Fruit fly (Drosophila melanogaster) whole organism, embryonic: ENCODE measurements around the gene TTLL5.

Experiments used
- Awh ChIP-seq: fragments of 200-800 bp; sonication (Bioruptor generic); IDR thresholded peaks from 2 replicates; pipeline ENCODE4, ENCODE4 v1.3.6; 2022; ENCODE audit warnings: missing biosample characterization, missing genetic modification characterization
- BtbVII ChIP-seq: fragments of 200-800 bp; sonication (Bioruptor generic); optimal IDR thresholded peaks from 3 replicates; lab custom pipeline; 2017; ENCODE audit warnings: missing biosample characterization, mild to moderate bottlenecking, missing genetic modification characterization
- CG10147 ChIP-seq: fragments of 200-800 bp; sonication (Bioruptor generic); optimal IDR thresholded peaks from 2 replicates; lab custom pipeline; 2019; ENCODE audit warnings: missing biosample characterization, mild to moderate bottlenecking, missing genetic modification characterization, moderate library complexity
- CG1024 ChIP-seq: fragments of 200-800 bp; sonication (Bioruptor generic); IDR thresholded peaks from 2 replicates; pipeline ENCODE4 v1.3.6; 2022; ENCODE audit warnings: missing biosample characterization, missing genetic modification characterization
- CG11398 ChIP-seq: fragments of 200-800 bp; sonication (Bioruptor generic); optimal IDR thresholded peaks from 2 replicates; lab custom pipeline; 2016; ENCODE audit warnings: missing biosample characterization, missing genetic modification characterization
- CG13424 ChIP-seq: fragments of 200-800 bp; sonication (Bioruptor generic); optimal IDR thresholded peaks from 2 replicates; lab custom pipeline; 2019; ENCODE audit warnings: missing biosample characterization, mild to moderate bottlenecking, missing genetic modification characterization, moderate library complexity
- CG14050 ChIP-seq: fragments of 200-800 bp; sonication (Bioruptor generic); IDR thresholded peaks from 3 replicates; pipeline ENCODE4 v1.3.6; 2022; ENCODE audit warnings: missing biosample characterization, missing genetic modification characterization
- CG15269 ChIP-seq: fragments of 200-800 bp; sonication (Bioruptor generic); optimal IDR thresholded peaks from 2 replicates; lab custom pipeline; 2018; ENCODE audit warnings: missing biosample characterization, mild to moderate bottlenecking, missing genetic modification characterization, moderate library complexity
- CG1602 ChIP-seq: fragments of 200-800 bp; sonication (Bioruptor generic); optimal IDR thresholded peaks from 3 replicates; lab custom pipeline; 2016; ENCODE audit warnings: missing biosample characterization, missing genetic modification characterization
- CG18764 ChIP-seq: fragments of 200-800 bp; sonication (Bioruptor generic); optimal IDR thresholded peaks from 3 replicates; lab custom pipeline; 2016; ENCODE audit warnings: missing biosample characterization, missing genetic modification characterization
- CG30403 ChIP-seq: fragments of 200-800 bp; sonication (Bioruptor generic); optimal IDR thresholded peaks from 3 replicates; lab custom pipeline; 2016; ENCODE audit warnings: missing biosample characterization, missing genetic modification characterization
- CG3065 ChIP-seq: fragments of 200-800 bp; sonication (Bioruptor generic); optimal IDR thresholded peaks from 2 replicates; lab custom pipeline; 2016; ENCODE audit warnings: missing biosample characterization, missing genetic modification characterization
- CG31388 ChIP-seq: fragments of 200-800 bp; sonication (Bioruptor generic); optimal IDR thresholded peaks from 2 replicates; lab custom pipeline; 2016; ENCODE audit warnings: missing biosample characterization, missing genetic modification characterization
- CG31441 ChIP-seq: fragments of 200-800 bp; sonication (Bioruptor generic); IDR thresholded peaks from 2 replicates; pipeline ENCODE4 v1.3.6; 2022; ENCODE audit warnings: missing biosample characterization, missing genetic modification characterization
- CG32767 ChIP-seq: fragments of 200-800 bp; sonication (Bioruptor generic); IDR thresholded peaks from 2 replicates; pipeline ENCODE4 v1.3.6; 2022; ENCODE audit warnings: missing biosample characterization, missing genetic modification characterization
- CG6654 ChIP-seq: fragments of 200-800 bp; sonication (Bioruptor generic); optimal IDR thresholded peaks from 2 replicates; lab custom pipeline; 2017; ENCODE audit warnings: missing biosample characterization, mild to moderate bottlenecking, missing genetic modification characterization
- CG6689 ChIP-seq: fragments of 200-800 bp; sonication (Bioruptor generic); IDR thresholded peaks from 2 replicates; pipeline ENCODE4 v1.3.6; 2022; ENCODE audit warnings: missing biosample characterization, missing genetic modification characterization
- CG6854 ChIP-seq: fragments of 200-800 bp; sonication (Bioruptor generic); optimal IDR thresholded peaks from 3 replicates; lab custom pipeline; 2017; ENCODE audit warnings: missing biosample characterization, mild to moderate bottlenecking, missing genetic modification characterization
- CG7745 ChIP-seq: fragments of 200-800 bp; sonication (Bioruptor generic); optimal IDR thresholded peaks from 2 replicates; lab custom pipeline; 2018; ENCODE audit warnings: missing biosample characterization, mild to moderate bottlenecking, missing genetic modification characterization, moderate library complexity
- CG7839 ChIP-seq: fragments of 200-800 bp; sonication (Bioruptor generic); optimal IDR thresholded peaks from 3 replicates; lab custom pipeline; 2018; ENCODE audit warnings: missing biosample characterization, mild to moderate bottlenecking, missing genetic modification characterization, moderate library complexity
- CG7928 ChIP-seq: fragments of 200-800 bp; sonication (Bioruptor generic); optimal IDR thresholded peaks from 2 replicates; lab custom pipeline; 2017; ENCODE audit warnings: missing biosample characterization, mild to moderate bottlenecking, missing genetic modification characterization
- CG9727 ChIP-seq: fragments of 200-800 bp; sonication (Bioruptor generic); optimal IDR thresholded peaks from 3 replicates; lab custom pipeline; 2017; ENCODE audit warnings: missing biosample characterization, mild to moderate bottlenecking, missing genetic modification characterization
- Dad ChIP-seq: fragments of 200-800 bp; sonication (Bioruptor generic); optimal IDR thresholded peaks from 3 replicates; lab custom pipeline; 2016; ENCODE audit warnings: missing biosample characterization, missing genetic modification characterization
- Dfd ChIP-seq, 2 experiments: fragments of >200 bp; optimal IDR thresholded peaks; 2 replicates each; lab custom pipeline; 2017; ENCODE audit warnings: missing biosample characterization in 2 of 2, missing genetic modification characterization in 2 of 2
- Gsc ChIP-seq: fragments of 200-800 bp; sonication (Bioruptor generic); IDR thresholded peaks from 2 replicates; pipeline ENCODE4 v1.3.6; 2022; ENCODE audit warnings: missing biosample characterization, missing genetic modification characterization
- H2.0 ChIP-seq: fragments of 200-800 bp; sonication (Bioruptor generic); IDR thresholded peaks from 2 replicates; pipeline ENCODE4 v1.3.6; 2022; ENCODE audit warnings: missing biosample characterization, missing genetic modification characterization
- Hsf ChIP-seq: fragments of 200-800 bp; sonication (Bioruptor generic); optimal IDR thresholded peaks from 3 replicates; lab custom pipeline; 2016; ENCODE audit warnings: missing biosample characterization, missing genetic modification characterization
- MBD-R2 ChIP-seq: fragments of 200-800 bp; sonication (Bioruptor generic); IDR thresholded peaks from 2 replicates; pipeline ENCODE4 v1.3.6; 2022; ENCODE audit warnings: missing biosample characterization, missing genetic modification characterization
- Mad ChIP-seq: fragments of 200-800 bp; sonication (Bioruptor generic); optimal IDR thresholded peaks from 2 replicates; lab custom pipeline; 2016; ENCODE audit warnings: missing biosample characterization, missing genetic modification characterization
- Max ChIP-seq: fragments of 200-800 bp; sonication (Bioruptor generic); optimal IDR thresholded peaks from 2 replicates; lab custom pipeline; 2016; ENCODE audit warnings: missing biosample characterization, mild to moderate bottlenecking, missing genetic modification characterization
- Poxn ChIP-seq: fragments of 200-800 bp; sonication (Bioruptor generic); IDR thresholded peaks from 2 replicates; pipeline ENCODE4 v1.3.6; 2022; ENCODE audit warnings: missing biosample characterization, missing genetic modification characterization
- ac ChIP-seq: fragments of 200-800 bp; sonication (Bioruptor generic); optimal IDR thresholded peaks from 3 replicates; lab custom pipeline; 2017; ENCODE audit warnings: missing biosample characterization, mild to moderate bottlenecking, missing genetic modification characterization
- chn ChIP-seq: fragments of 200-800 bp; sonication (Bioruptor generic); optimal IDR thresholded peaks from 2 replicates; lab custom pipeline; 2016; ENCODE audit warnings: missing biosample characterization, missing genetic modification characterization
- ci ChIP-seq: fragments of 200-800 bp; sonication (Bioruptor generic); IDR thresholded peaks from 3 replicates; pipeline ENCODE4 v1.3.6; 2022; ENCODE audit warnings: missing biosample characterization, missing genetic modification characterization
- eyg ChIP-seq: fragments of 200-800 bp; sonication (Bioruptor generic); optimal IDR thresholded peaks from 3 replicates; lab custom pipeline; 2016; ENCODE audit warnings: missing biosample characterization, missing genetic modification characterization
- fd3F ChIP-seq: fragments of 200-800 bp; sonication (Bioruptor generic); optimal IDR thresholded peaks from 2 replicates; lab custom pipeline; 2018; ENCODE audit warnings: missing biosample characterization, mild to moderate bottlenecking, missing genetic modification characterization, moderate library complexity
- ftz-f1 ChIP-seq: fragments of 200-800 bp; sonication (Bioruptor generic); optimal IDR thresholded peaks from 2 replicates; lab custom pipeline; 2016; ENCODE audit warnings: missing biosample characterization, missing genetic modification characterization
- her ChIP-seq: fragments of 200-800 bp; sonication (Bioruptor generic); optimal IDR thresholded peaks from 2 replicates; lab custom pipeline; 2016; ENCODE audit warnings: missing biosample characterization, missing genetic modification characterization
- kay ChIP-seq: fragments of 200-800 bp; sonication (Bioruptor generic); optimal IDR thresholded peaks from 2 replicates; lab custom pipeline; 2016; ENCODE audit warnings: missing biosample characterization, missing genetic modification characterization
- lov ChIP-seq, 2 experiments: fragments of 200-800 bp in 1 of 2; fragments of >200 bp in 1 of 2; sonication (Bioruptor generic) in 1 of 2; IDR thresholded peaks in 1 of 2; optimal IDR thresholded peaks in 1 of 2; 2 replicates in 1 of 2; 3 replicates in 1 of 2; pipeline versions ENCODE4 v1.3.6 to Lab custom; 2017 to 2022; ENCODE audit warnings: missing biosample characterization in 1 of 2, missing genetic modification characterization in 1 of 2
- luna ChIP-seq: fragments of 200-800 bp; sonication (Bioruptor generic); optimal IDR thresholded peaks from 2 replicates; lab custom pipeline; 2016; ENCODE audit warnings: missing biosample characterization, missing genetic modification characterization
- maf-S ChIP-seq: fragments of 200-800 bp; sonication (Bioruptor generic); optimal IDR thresholded peaks from 2 replicates; lab custom pipeline; 2016; ENCODE audit warnings: missing biosample characterization, missing genetic modification characterization
- oc ChIP-seq: fragments of 200-800 bp; sonication (Bioruptor generic); optimal IDR thresholded peaks from 2 replicates; lab custom pipeline; 2018; ENCODE audit warnings: missing biosample characterization, mild to moderate bottlenecking, missing genetic modification characterization, moderate library complexity
- otp ChIP-seq: fragments of 200-800 bp; sonication (Bioruptor generic); IDR thresholded peaks from 3 replicates; pipeline ENCODE4, ENCODE4 v1.3.6; 2022; ENCODE audit warnings: missing biosample characterization, missing genetic modification characterization
- pzg ChIP-seq: fragments of 200-800 bp; sonication (Bioruptor generic); optimal IDR thresholded peaks from 3 replicates; lab custom pipeline; 2018; ENCODE audit warnings: missing biosample characterization, mild to moderate bottlenecking, missing genetic modification characterization, moderate library complexity
- sd ChIP-seq: fragments of 200-800 bp; sonication (Bioruptor generic); optimal IDR thresholded peaks from 3 replicates; lab custom pipeline; 2018; ENCODE audit warnings: missing biosample characterization, mild to moderate bottlenecking, missing genetic modification characterization, moderate library complexity
- ssp ChIP-seq: fragments of 200-800 bp; sonication (Bioruptor generic); IDR thresholded peaks from 2 replicates; pipeline ENCODE4 v1.3.6; 2022; ENCODE audit warnings: missing biosample characterization, missing genetic modification characterization
- tio ChIP-seq: fragments of 200-800 bp; sonication (Bioruptor generic); optimal IDR thresholded peaks from 2 replicates; lab custom pipeline; 2017; ENCODE audit warnings: missing biosample characterization, missing genetic modification characterization, inconsistent platforms
- trem ChIP-seq: fragments of 200-800 bp; optimal IDR thresholded peaks from 3 replicates; lab custom pipeline; 2019; ENCODE audit warnings: missing biosample characterization, mild to moderate bottlenecking, missing genetic modification characterization, moderate library complexity
- ttk ChIP-seq: fragments of 200-800 bp; sonication (Bioruptor generic); IDR thresholded peaks from 2 replicates; pipeline ENCODE4 v2.1.2; 2022; ENCODE audit warnings: missing biosample characterization, missing genetic modification characterization
- tup ChIP-seq: fragments of 200-800 bp; sonication (Bioruptor generic); optimal IDR thresholded peaks from 2 replicates; lab custom pipeline; 2016; ENCODE audit warnings: missing biosample characterization, mild to moderate bottlenecking, missing genetic modification characterization, moderate library complexity
- unc-4 ChIP-seq: fragments of 200-800 bp; sonication (Bioruptor generic); IDR thresholded peaks from 2 replicates; pipeline ENCODE4 v1.3.6; 2022; ENCODE audit warnings: missing biosample characterization, missing genetic modification characterization; ENCODE audit not compliant: partially characterized antibody

TTLL5 gene

DNA sequence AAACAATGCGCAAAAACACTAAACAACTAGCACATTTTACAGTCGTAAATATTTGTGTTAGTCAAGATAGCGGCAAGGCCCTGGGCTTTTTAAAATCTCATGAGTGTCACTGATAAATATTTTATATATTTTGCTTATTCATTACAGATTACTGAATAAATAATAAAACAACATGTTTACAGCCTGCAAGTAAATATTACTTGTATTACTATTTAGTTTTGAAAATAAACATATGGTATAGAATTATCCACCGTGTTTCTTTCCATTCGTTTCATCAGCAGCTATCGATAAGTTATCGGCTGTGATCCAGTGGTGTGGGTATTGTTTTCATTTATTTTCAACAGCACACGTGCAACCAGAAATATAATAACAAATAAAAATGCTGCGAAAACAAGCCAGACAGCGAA lies 48.2 kb downstream of the TTLL5 start, which contains the start of the genes shams and CG11920 (continued):
- TF ChIP-seq Max (GFP tag; lab: Kevin White, UChicago), result peak; percentile 68
- no peak for TF ChIP-seq Dad (GFP tag; lab: Kevin White, UChicago)
- no peak for TF ChIP-seq Hsf (GFP tag; lab: Kevin White, UChicago)
- no peak for TF ChIP-seq luna (GFP tag; lab: Kevin White, UChicago)
- TF ChIP-seq MBD-R2 (GFP tag; lab: Robert Waterston, UW), result peak; percentile 62; the same call in 1 of the 2 replicates
- TF ChIP-seq pzg (GFP tag; lab: Kevin White, UChicago), result peak; percentile 47
- TF ChIP-seq CG11398 (GFP tag; lab: Kevin White, UChicago), result no peak
- TF ChIP-seq Dfd (GFP tag; optimal IDR thresholded peaks at IDR 0.05; lab: Kevin White, UChicago), result no peak
- TF ChIP-seq her (GFP tag; lab: Kevin White, UChicago), result no peak
- peak; percentile 29 for TF ChIP-seq CG30403 (GFP tag; lab: Kevin White, UChicago)
- TF ChIP-seq trem (tag; lab: Kevin White, UChicago), result peak; percentile 84
- no peak for TF ChIP-seq ttk (GFP tag; lab: Robert Waterston, UW)
- TF ChIP-seq CG7839 (tag; lab: Kevin White, UChicago), result no peak
- TF ChIP-seq ci (GFP tag; lab: Robert Waterston, UW), result no peak
- no peak for TF ChIP-seq eyg (GFP tag; lab: Kevin White, UChicago)
- no peak for TF ChIP-seq CG18764 (GFP tag; lab: Kevin White, UChicago)
- TF ChIP-seq kay (GFP tag; lab: Kevin White, UChicago), result no peak
- no peak for TF ChIP-seq Mad (GFP tag; lab: Kevin White, UChicago)
- no peak for TF ChIP-seq tup (GFP tag; lab: Kevin White, UChicago)
- TF ChIP-seq CG7928 (GFP tag; lab: Kevin White, UChicago), result no peak
- TF ChIP-seq ftz-f1, result no peak
- TF ChIP-seq CG9727 (GFP tag; lab: Kevin White, UChicago), result no peak
- no peak for TF ChIP-seq CG10147 (GFP tag; lab: Kevin White, UChicago)
- no peak for TF ChIP-seq Poxn
- no peak for TF ChIP-seq CG6654 (GFP tag; lab: Kevin White, UChicago)
- no peak for TF ChIP-seq Awh (GFP tag; lab: Robert Waterston, UW)
- peak; percentile 12 for TF ChIP-seq CG13424 (tag; lab: Kevin White, UChicago)
- TF ChIP-seq ssp (GFP tag; lab: Robert Waterston, UW), result no peak
- TF ChIP-seq CG6854 (GFP tag; lab: Kevin White, UChicago), result no peak
- no peak for TF ChIP-seq CG1602 (GFP tag; lab: Kevin White, UChicago)
- TF ChIP-seq H2.0 (GFP tag; lab: Robert Waterston, UW), result no peak
- no peak for TF ChIP-seq BtbVII (GFP tag; lab: Kevin White, UChicago)
- no peak for TF ChIP-seq CG14050 (GFP tag; lab: Robert Waterston, UW)
- no peak for TF ChIP-seq maf-S (GFP tag; lab: Kevin White, UChicago)
- TF ChIP-seq chn (GFP tag; lab: Kevin White, UChicago), result no peak
- TF ChIP-seq oc (tag; lab: Kevin White, UChicago), result no peak
- TF ChIP-seq CG6689, result no peak
- no peak for TF ChIP-seq CG32767 (GFP tag; lab: Robert Waterston, UW)
- no peak for TF ChIP-seq CG3065 (GFP tag; lab: Kevin White, UChicago)
- peak; percentile 67 for TF ChIP-seq unc-4 (GFP tag; lab: Robert Waterston, UW)
- no peak for TF ChIP-seq CG31441 (GFP tag; lab: Robert Waterston, UW)
- TF ChIP-seq fd3F (GFP tag; lab: Kevin White, UChicago), result no peak
- TF ChIP-seq Gsc (GFP tag; lab: Robert Waterston, UW), result no peak
- TF ChIP-seq CG31388 (GFP tag; lab: Kevin White, UChicago), result no peak
- TF ChIP-seq lov (optimal IDR thresholded peaks at IDR 0.05; lab: Kevin White, UChicago), result no peak
- no peak for TF ChIP-seq lov (GFP tag; IDR thresholded peaks at IDR 0.05; lab: Robert Waterston, UW)
- TF ChIP-seq sd (tag; lab: Kevin White, UChicago), result no peak
- TF ChIP-seq otp (GFP tag; lab: Robert Waterston, UW), result no peak
- no peak for TF ChIP-seq tio (GFP tag; lab: Kevin White, UChicago)
- TF ChIP-seq CG1024, result no peak
- TF ChIP-seq CG15269 (tag; lab: Kevin White, UChicago), result no peak
- no peak for TF ChIP-seq CG7745 (tag; lab: Kevin White, UChicago)
- TF ChIP-seq ac (GFP tag; lab: Kevin White, UChicago), result no peak
